Worm (Caenorhabditis elegans): ENCODE data around the gene F22F7.2.
"Not testable (repeated sequence)": the region's sequence is repeated elsewhere in the genome, so short reads cannot be mapped to it uniquely, and the experiment has no call there.

The F22F7.2 gene

DNA sequence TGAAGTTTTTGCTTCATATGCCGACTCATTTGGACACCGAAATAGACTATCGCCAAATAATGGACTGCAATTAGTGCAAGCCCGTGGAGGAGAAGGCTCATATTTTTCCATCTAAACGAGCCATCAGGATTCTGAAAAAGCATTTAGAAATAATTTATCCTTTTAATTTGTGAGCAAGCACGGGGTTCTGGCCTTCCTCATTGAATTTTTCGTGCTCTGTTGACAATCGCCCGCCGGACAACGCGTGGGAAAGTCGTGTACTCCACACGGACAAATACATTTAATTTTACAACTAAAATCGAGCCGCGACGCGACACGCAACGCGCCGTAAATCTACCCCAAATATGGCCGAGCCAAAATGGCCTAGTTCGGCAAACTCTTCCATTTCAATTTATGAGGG lies 21.8 kb downstream of the F22F7.2 start, which contains the start of gene F22F7.12:
Gene F22F7.12, minus strand, starts transcription at position 101 of the 400 bp plus-strand sequence.
- TF ChIP-seq sptf-2 (GFP tag; optimal IDR thresholded peaks at IDR 0.05); mes-4 (tag; optimal IDR thresholded peaks at IDR 0.05); F10E7.11 (tag; optimal IDR thresholded peaks at IDR 0.05): not testable (repeated sequence)

DNA sequence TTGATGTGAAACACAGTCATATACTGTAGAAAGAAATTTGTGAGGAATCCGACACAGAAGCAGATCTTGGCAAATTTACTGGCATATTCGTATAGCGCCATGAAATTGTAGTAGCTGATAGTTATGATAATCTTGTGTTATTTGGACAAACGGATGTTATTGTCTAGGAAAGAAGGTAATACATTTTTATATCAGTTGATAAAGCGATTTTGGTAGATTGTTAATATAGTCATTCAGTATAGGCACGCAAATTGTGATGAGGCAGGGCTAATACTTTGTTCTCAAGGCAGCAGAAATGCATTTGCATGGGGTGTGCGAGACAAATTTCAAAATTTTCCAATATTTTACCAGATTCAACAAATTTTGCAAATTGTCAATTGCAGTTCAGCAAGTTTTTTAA lies 23.5 kb downstream of the F22F7.2 start, which contains the start of gene str-52:
Gene str-52, minus strand, starts transcription at position 101 of the 400 bp plus-strand sequence.
- TF ChIP-seq K11D2.4 (GFP tag; IDR thresholded peaks at IDR 0.05) (no peak), zfh-2 (GFP tag; conservative IDR thresholded peaks at IDR 0.05) (no peak), snpc-1.3 (tag; optimal IDR thresholded peaks at IDR 0.05; ENCODE audit: insufficient read depth) (no peak), atf-7 (tag; optimal IDR thresholded peaks at IDR 0.05) (no peak)

DNA sequence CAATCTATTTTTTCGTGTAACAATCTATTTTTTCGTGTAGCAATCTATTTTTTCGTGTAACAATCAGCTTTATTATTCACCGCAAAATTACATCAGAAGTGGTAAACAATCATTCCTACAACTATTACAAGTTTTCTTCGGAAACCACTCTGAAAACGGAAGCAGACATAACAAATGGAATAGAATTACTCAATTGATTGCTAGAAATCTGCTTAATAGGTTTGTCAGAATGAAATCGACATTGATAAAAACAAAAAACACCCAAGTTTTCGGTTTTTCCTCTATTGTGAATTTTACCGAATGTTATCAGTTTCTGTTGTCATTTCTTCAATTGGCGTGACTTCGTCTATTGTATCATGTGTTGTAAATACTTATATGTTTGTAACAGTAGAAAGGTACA lies 24.2 kb downstream of the F22F7.2 start, which contains the start of gene srbc-20:
Gene srbc-20, plus strand, starts transcription at position 301 of the 400 bp plus-strand sequence.
- TF ChIP-seq ceh-91 (GFP tag; IDR thresholded peaks at IDR 0.05) (no peak), B0336.3 (GFP tag; IDR thresholded peaks at IDR 0.05) (no peak), ccch-3 (GFP tag; optimal IDR thresholded peaks at IDR 0.05) (no peak)

DNA sequence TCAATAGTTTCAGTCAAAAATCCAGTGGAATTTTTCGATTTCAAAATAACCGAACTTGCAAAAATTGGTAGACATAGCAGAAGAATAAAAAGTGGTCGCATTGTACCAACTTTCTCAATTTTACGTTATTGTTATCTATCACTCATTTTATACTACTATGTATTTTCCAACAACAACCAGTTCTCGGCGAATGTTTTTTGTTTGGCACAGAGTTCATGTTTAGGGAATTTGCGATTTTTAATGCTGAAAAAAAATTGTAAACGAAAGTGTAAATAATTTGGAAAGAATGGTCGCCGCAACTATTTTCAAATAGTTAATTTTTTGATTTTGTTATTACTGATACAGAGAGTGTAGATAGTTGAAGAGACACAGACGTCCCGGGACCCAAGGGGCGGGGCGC lies 26.9 kb downstream of the F22F7.2 start, which contains the start of gene C45H4.21:
Gene C45H4.21, minus strand, starts transcription at position 101 of the 400 bp plus-strand sequence.
- no peak for TF ChIP-seq sdz-38 (tag; optimal IDR thresholded peaks at IDR 0.05)
- TF ChIP-seq tbx-9 (tag; optimal IDR thresholded peaks at IDR 0.05; ENCODE audit: borderline replicate concordance), result no peak
- TF ChIP-seq ztf-18 (tag; optimal IDR thresholded peaks at IDR 0.05), result no peak
- no peak for TF ChIP-seq ztf-26 (tag; optimal IDR thresholded peaks at IDR 0.05)
- no peak for TF ChIP-seq Y53F4B.3 (GFP tag; IDR thresholded peaks at IDR 0.05)
- no peak for TF ChIP-seq egrh-3 (GFP tag; IDR thresholded peaks at IDR 0.05)
- no peak for TF ChIP-seq rpc-1 (optimal IDR thresholded peaks at IDR 0.05)
- TF ChIP-seq rpc-1 (tag; optimal IDR thresholded peaks at IDR 0.05), result no peak
- no peak for TF ChIP-seq ceh-40 (GFP tag; IDR thresholded peaks at IDR 0.05)
- no peak for TF ChIP-seq tlf-1 (GFP tag; optimal IDR thresholded peaks at IDR 0.05)
- no peak for TF ChIP-seq sptf-2 (GFP tag; optimal IDR thresholded peaks at IDR 0.05)
- TF ChIP-seq ztf-6 (GFP tag; IDR thresholded peaks at IDR 0.05), result no peak
- TF ChIP-seq lin-35 (GFP tag; optimal IDR thresholded peaks at IDR 0.05), result no peak
- TF ChIP-seq hmg-20 (GFP tag; IDR thresholded peaks at IDR 0.05), result no peak
- no peak for TF ChIP-seq Y53G8AR.9 (GFP tag; conservative IDR thresholded peaks at IDR 0.05)
- TF ChIP-seq ceh-58 (GFP tag; IDR thresholded peaks at IDR 0.05), result no peak
- TF ChIP-seq rec-8 (tag; optimal IDR thresholded peaks at IDR 0.05), result no peak
- TF ChIP-seq akir-1 (GFP tag; optimal IDR thresholded peaks at IDR 0.05), result no peak

DNA sequence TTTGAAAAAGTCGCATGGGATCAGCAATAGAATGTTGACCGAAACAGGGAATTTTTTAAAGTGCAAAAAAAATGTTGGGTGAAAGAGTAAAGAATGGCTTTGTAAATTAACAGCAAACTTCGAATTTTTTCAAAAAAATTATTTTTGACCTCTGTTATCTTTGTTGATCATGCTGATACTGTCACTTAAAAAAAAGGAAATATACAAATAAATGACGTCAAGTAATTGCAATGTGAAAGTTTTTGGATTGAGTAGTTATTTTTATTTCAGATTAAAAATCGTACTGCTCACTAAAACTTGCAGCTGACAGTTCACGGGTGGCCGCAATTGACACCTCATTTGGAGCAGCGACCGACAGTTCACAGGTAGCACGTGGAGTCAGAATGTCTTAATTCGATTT lies 28.3 kb downstream of the F22F7.2 start, which contains the start of gene C45H4.13:
Gene C45H4.13, minus strand, starts transcription at position 101 of the 400 bp plus-strand sequence.
- TF ChIP-seq C06A6.2 (GFP tag; conservative IDR thresholded peaks at IDR 0.05), result no peak
- no peak for TF ChIP-seq sptf-2 (GFP tag; optimal IDR thresholded peaks at IDR 0.05)
- no peak for TF ChIP-seq lin-35 (GFP tag; optimal IDR thresholded peaks at IDR 0.05)

DNA sequence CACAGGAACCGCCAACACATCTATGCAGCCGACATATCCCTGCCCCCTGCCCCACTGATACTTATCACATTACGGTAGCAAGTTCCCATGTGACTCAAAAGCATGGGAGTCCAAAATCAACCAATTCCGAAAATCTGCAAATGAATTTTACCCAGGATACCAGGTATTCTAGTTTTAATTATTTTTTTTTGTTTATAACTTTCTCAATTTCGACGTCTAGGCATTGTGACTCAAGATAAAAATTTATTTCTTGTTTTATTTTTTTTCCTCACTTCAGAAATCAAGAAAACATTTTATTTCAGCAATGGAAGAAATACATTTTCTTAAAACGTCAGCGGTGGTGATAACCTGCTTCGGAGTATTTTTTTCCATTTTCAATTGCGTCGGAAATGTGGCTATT lies 28.9 kb downstream of the F22F7.2 start, which contains the start of gene srbc-24:
Gene srbc-24, plus strand, starts transcription at position 301 of the 400 bp plus-strand sequence.
- no peak for TF ChIP-seq let-607 (tag; optimal IDR thresholded peaks at IDR 0.05)
- no peak for TF ChIP-seq let-526 (GFP tag; IDR thresholded peaks at IDR 0.05)
- no peak for TF ChIP-seq aptf-2 (GFP tag; conservative IDR thresholded peaks at IDR 0.05)
- TF ChIP-seq Y56A3A.18 (GFP tag; IDR thresholded peaks at IDR 0.05), result no peak
- TF ChIP-seq lin-54 (GFP tag; optimal IDR thresholded peaks at IDR 0.05), result no peak
- TF ChIP-seq ceh-27 (GFP tag; optimal IDR thresholded peaks at IDR 0.05), result no peak
- TF ChIP-seq ceh-100 (GFP tag; IDR thresholded peaks at IDR 0.05), result no peak
- no peak for TF ChIP-seq ets-4 (GFP tag; optimal IDR thresholded peaks at IDR 0.05)
- no peak for TF ChIP-seq madf-10 (tag; optimal IDR thresholded peaks at IDR 0.05)
- TF ChIP-seq unc-62 (GFP tag; optimal IDR thresholded peaks at IDR 0.05), result no peak
- TF ChIP-seq sptf-2 (GFP tag; optimal IDR thresholded peaks at IDR 0.05), result no peak
- no peak for TF ChIP-seq him-1 (tag; optimal IDR thresholded peaks at IDR 0.05)
- TF ChIP-seq nhr-80 (tag; optimal IDR thresholded peaks at IDR 0.05), result no peak

Measured in whole organism, young adult.